Worm (Caenorhabditis elegans) whole organism, late embryonic: ENCODE measurements around the gene skr-12.
"Not testable (repeated sequence)": the region's sequence is repeated elsewhere in the genome, so short reads cannot be mapped to it uniquely, and the experiment has no call there.

ENCODE experiments used
- C08G9.2 ChIP-seq: sonication (generic microtip); optimal IDR thresholded peaks from 2 replicates; lab custom pipeline; 2016; ENCODE audit warnings: mild to moderate bottlenecking, missing genetic modification characterization, moderate library complexity, missing compliant biosample characterization
- C38D4.7 ChIP-seq: fragments of 200-800 bp; sonication (Bioruptor generic); optimal IDR thresholded peaks from 2 replicates; lab custom pipeline; 2018; ENCODE audit warnings: mild to moderate bottlenecking, missing genetic modification characterization, moderate library complexity, missing compliant biosample characterization
- K02D7.2 ChIP-seq: sonication (generic microtip); optimal IDR thresholded peaks from 2 replicates; lab custom pipeline; 2017; ENCODE audit warnings: mild to moderate bottlenecking, missing genetic modification characterization, missing compliant biosample characterization
- T23F11.4 ChIP-seq: fragments of 200-800 bp; sonication (Bioruptor generic); optimal IDR thresholded peaks from 2 replicates; lab custom pipeline; 2018; ENCODE audit warnings: mild to moderate bottlenecking, missing genetic modification characterization, missing compliant biosample characterization
- ahr-1 ChIP-seq: sonication (generic microtip); optimal IDR thresholded peaks from 2 replicates; lab custom pipeline; 2016; ENCODE audit warnings: missing genetic modification characterization, missing compliant biosample characterization
- ceh-14 ChIP-seq: sonication (generic microtip); optimal IDR thresholded peaks from 2 replicates; lab custom pipeline; 2016; ENCODE audit warnings: missing genotype, missing genetic modification characterization, missing compliant biosample characterization
- ceh-18 ChIP-seq: sonication (generic microtip); optimal IDR thresholded peaks from 2 replicates; lab custom pipeline; 2016; ENCODE audit warnings: missing genetic modification characterization, missing compliant biosample characterization
- ceh-22 ChIP-seq: sonication (generic microtip); optimal IDR thresholded peaks from 2 replicates; lab custom pipeline; 2017; ENCODE audit warnings: missing biosample characterization, missing genetic modification characterization
- ceh-31 ChIP-seq: sonication (generic microtip); optimal IDR thresholded peaks from 2 replicates; lab custom pipeline; 2016; ENCODE audit warnings: missing genetic modification characterization, missing compliant biosample characterization
- ceh-34 ChIP-seq: sonication (generic microtip); optimal IDR thresholded peaks from 2 replicates; lab custom pipeline; 2016; ENCODE audit warnings: mild to moderate bottlenecking, missing genetic modification characterization, missing compliant biosample characterization
- ceh-45 ChIP-seq: fragments of 200-800 bp; sonication (Bioruptor generic); IDR thresholded peaks from 2 replicates; pipeline ENCODE4 v1.3.6; 2022; ENCODE audit warnings: missing genetic modification reagents, missing genetic modification characterization, missing compliant biosample characterization
- ceh-48 ChIP-seq: sonication (generic microtip); optimal IDR thresholded peaks from 2 replicates; lab custom pipeline; 2016; ENCODE audit warnings: missing genetic modification characterization, inconsistent platforms, missing compliant biosample characterization
- ceh-6 ChIP-seq: fragments of 200-800 bp; sonication (Bioruptor generic); optimal IDR thresholded peaks from 2 replicates; lab custom pipeline; 2018; ENCODE audit warnings: mild to moderate bottlenecking, missing genetic modification characterization, missing compliant biosample characterization
- ceh-9 ChIP-seq: sonication (generic microtip); optimal IDR thresholded peaks from 2 replicates; lab custom pipeline; 2016; ENCODE audit warnings: mild to moderate bottlenecking, missing genetic modification characterization, inconsistent platforms, missing compliant biosample characterization
- che-1 ChIP-seq: sonication (generic microtip); optimal IDR thresholded peaks from 2 replicates; lab custom pipeline; 2016; ENCODE audit warnings: mild to moderate bottlenecking, missing genetic modification characterization, missing compliant biosample characterization
- dve-1 ChIP-seq: sonication (generic microtip); optimal IDR thresholded peaks from 2 replicates; lab custom pipeline; 2017; ENCODE audit warnings: antibody characterized with exemption, mild to moderate bottlenecking, missing genetic modification characterization, missing compliant biosample characterization
- ets-4 ChIP-seq: sonication (generic microtip); optimal IDR thresholded peaks from 2 replicates; lab custom pipeline; 2016; ENCODE audit warnings: missing genetic modification characterization, missing compliant biosample characterization
- eyg-1 ChIP-seq: sonication (generic microtip); optimal IDR thresholded peaks from 2 replicates; lab custom pipeline; 2016; ENCODE audit warnings: missing genotype, missing genetic modification characterization, missing compliant biosample characterization
- fax-1 ChIP-seq: sonication (generic microtip); optimal IDR thresholded peaks from 2 replicates; lab custom pipeline; 2016; ENCODE audit warnings: missing genotype, missing genetic modification characterization, missing compliant biosample characterization
- fkh-6 ChIP-seq: sonication (generic microtip); optimal IDR thresholded peaks from 2 replicates; lab custom pipeline; 2016; ENCODE audit warnings: missing genetic modification characterization, missing compliant biosample characterization
- hlh-13 ChIP-seq: fragments of 200-800 bp; sonication (Bioruptor generic); optimal IDR thresholded peaks from 2 replicates; lab custom pipeline; 2018; ENCODE audit warnings: mild to moderate bottlenecking, missing genetic modification characterization, missing compliant biosample characterization
- hlh-15 ChIP-seq: sonication (generic microtip); optimal IDR thresholded peaks from 2 replicates; lab custom pipeline; 2016; ENCODE audit warnings: missing genetic modification characterization, missing compliant biosample characterization
- hlh-30 ChIP-seq: sonication (generic microtip); optimal IDR thresholded peaks from 2 replicates; lab custom pipeline; 2017; ENCODE audit warnings: antibody characterized with exemption, missing genetic modification characterization, missing compliant biosample characterization; ENCODE audit not compliant: insufficient read depth
- hlh-6 ChIP-seq: sonication (generic microtip); optimal IDR thresholded peaks from 2 replicates; lab custom pipeline; 2016; ENCODE audit warnings: missing genotype, missing genetic modification characterization, missing compliant biosample characterization
- mec-3 ChIP-seq: sonication (generic microtip); optimal IDR thresholded peaks from 2 replicates; lab custom pipeline; 2016; ENCODE audit warnings: borderline replicate concordance, missing genetic modification characterization, missing compliant biosample characterization
- nfya-1 ChIP-seq: sonication (generic microtip); optimal IDR thresholded peaks from 2 replicates; lab custom pipeline; 2017; ENCODE audit warnings: missing genetic modification characterization, mild to moderate bottlenecking, missing compliant biosample characterization, antibody characterized with exemption, moderate library complexity
- nhr-11 ChIP-seq: fragments of 150-350 bp; optimal IDR thresholded peaks from 2 replicates; lab custom pipeline; 2014; ENCODE audit warnings: missing biosample characterization, missing genetic modification characterization
- nhr-232 ChIP-seq: sonication (generic microtip); optimal IDR thresholded peaks from 2 replicates; lab custom pipeline; 2016; ENCODE audit warnings: missing genetic modification characterization, missing compliant biosample characterization
- odd-2 ChIP-seq: sonication (generic microtip); optimal IDR thresholded peaks from 2 replicates; lab custom pipeline; 2017; ENCODE audit warnings: antibody characterized with exemption, mild to moderate bottlenecking, missing genetic modification characterization, missing compliant biosample characterization
- pat-9 ChIP-seq: fragments of 200-800 bp; sonication (Bioruptor generic); optimal IDR thresholded peaks from 2 replicates; lab custom pipeline; 2018; ENCODE audit warnings: mild to moderate bottlenecking, missing genetic modification characterization, moderate library complexity, missing compliant biosample characterization
- pax-1 ChIP-seq: fragments of 150-350 bp; optimal IDR thresholded peaks from 2 replicates; lab custom pipeline; 2014; ENCODE audit warnings: missing biosample characterization, missing genetic modification characterization
- pha-2 ChIP-seq: sonication (generic microtip); optimal IDR thresholded peaks from 2 replicates; lab custom pipeline; 2017; ENCODE audit warnings: mild to moderate bottlenecking, missing genetic modification characterization, missing compliant biosample characterization
- pha-4 ChIP-seq: fragments of 150-350 bp; optimal IDR thresholded peaks from 2 replicates; lab custom pipeline; 2018; ENCODE audit warnings: missing biosample characterization, missing genetic modification reagents, missing genetic modification characterization
- rnt-1 ChIP-seq: sonication (generic microtip); optimal IDR thresholded peaks from 2 replicates; lab custom pipeline; 2016; ENCODE audit warnings: missing genetic modification characterization, missing compliant biosample characterization
- sox-4 ChIP-seq: sonication (generic microtip); optimal IDR thresholded peaks from 2 replicates; lab custom pipeline; 2017; ENCODE audit warnings: mild to moderate bottlenecking, missing genetic modification characterization, inconsistent platforms, missing compliant biosample characterization
- ttx-3 ChIP-seq: sonication (generic microtip); optimal IDR thresholded peaks from 2 replicates; lab custom pipeline; 2016; ENCODE audit warnings: missing genetic modification reagents, missing genetic modification characterization, missing compliant biosample characterization
- unc-42 ChIP-seq: sonication (generic microtip); optimal IDR thresholded peaks from 2 replicates; lab custom pipeline; 2016; ENCODE audit warnings: missing genotype, missing genetic modification characterization, missing compliant biosample characterization
- unc-55 ChIP-seq: sonication (generic microtip); optimal IDR thresholded peaks from 2 replicates; lab custom pipeline; 2017; ENCODE audit warnings: missing biosample characterization, missing genetic modification reagents, missing genetic modification characterization
- zip-5 ChIP-seq: sonication (generic microtip); optimal IDR thresholded peaks from 2 replicates; lab custom pipeline; 2016; ENCODE audit warnings: missing genetic modification characterization, missing compliant biosample characterization
- ztf-16 ChIP-seq: sonication (generic microtip); optimal IDR thresholded peaks from 2 replicates; lab custom pipeline; 2017; ENCODE audit warnings: missing genetic modification characterization, missing compliant biosample characterization

skr-12 gene

ce11 chrIV:17150871-17151270 lies 16.2 kb upstream of the skr-12 start, which contains the start of gene Y116A8C.40:
Gene Y116A8C.40 (minus strand): TSS chrIV:17150971.
- TF ChIP-seq hlh-30 (no peak), rnt-1 (no peak), ets-4 (tag; lab: Kevin White, UChicago) (no peak), ceh-14 (tag; lab: Kevin White, UChicago) (no peak), ceh-31 (tag; lab: Kevin White, UChicago) (no peak), mec-3 (tag; lab: Kevin White, UChicago) (no peak), ceh-6 (GFP tag; lab: Kevin White, UChicago) (no peak), nhr-232 (tag; lab: Kevin White, UChicago) (no peak), pat-9 (tag; lab: Kevin White, UChicago) (no peak), ceh-45 (GFP tag; lab: Robert Waterston, UW) (no peak), pha-2 (tag; lab: Kevin White, UChicago) (no peak), fkh-6 (no peak)
- TF ChIP-seq, all 69 proteins: peak for 0

DNA sequence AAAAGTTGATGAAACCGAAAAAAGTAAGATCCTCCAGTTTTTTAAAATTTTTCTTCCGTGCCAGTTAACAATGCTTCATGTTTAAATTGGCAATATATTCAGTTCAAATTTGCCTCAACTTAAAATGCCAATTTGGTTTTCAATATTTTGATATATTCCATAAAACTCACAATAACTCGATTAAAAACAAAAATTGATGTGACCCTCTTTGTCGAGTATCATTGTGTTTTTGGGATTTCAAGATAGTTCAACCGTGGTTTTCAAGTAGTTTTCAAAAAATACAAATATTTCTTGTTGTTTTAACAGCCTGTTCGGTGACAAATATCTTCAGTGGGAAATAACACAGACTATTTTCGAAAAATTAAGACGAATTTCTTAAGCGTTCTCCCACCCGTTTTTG lies 14.1 kb upstream of the skr-12 start:
- TF ChIP-seq pax-1 (no peak), pha-4 (tag; lab: Kevin White, UChicago) (no peak), ceh-48 (tag; lab: Kevin White, UChicago) (no peak), ttx-3 (tag; lab: Kevin White, UChicago) (no peak), hlh-6 (tag; lab: Kevin White, UChicago) (no peak), zip-5 (tag; lab: Kevin White, UChicago) (no peak), che-1 (no peak), nhr-11 (tag; lab: Kevin White, UChicago) (no peak), hlh-15 (tag; lab: Kevin White, UChicago) (no peak), ztf-16 (tag; lab: Kevin White, UChicago) (no peak), rnt-1 (no peak), K02D7.2 (tag; lab: Kevin White, UChicago) (no peak), C38D4.7 (GFP tag; lab: Kevin White, UChicago) (no peak), ceh-18 (tag; lab: Kevin White, UChicago) (no peak), T23F11.4 (GFP tag; lab: Kevin White, UChicago) (no peak), fax-1 (tag; lab: Kevin White, UChicago) (no peak), nfya-1 (tag; lab: Kevin White, UChicago) (no peak), ahr-1 (no peak), ceh-9 (tag; lab: Kevin White, UChicago) (no peak)

DNA sequence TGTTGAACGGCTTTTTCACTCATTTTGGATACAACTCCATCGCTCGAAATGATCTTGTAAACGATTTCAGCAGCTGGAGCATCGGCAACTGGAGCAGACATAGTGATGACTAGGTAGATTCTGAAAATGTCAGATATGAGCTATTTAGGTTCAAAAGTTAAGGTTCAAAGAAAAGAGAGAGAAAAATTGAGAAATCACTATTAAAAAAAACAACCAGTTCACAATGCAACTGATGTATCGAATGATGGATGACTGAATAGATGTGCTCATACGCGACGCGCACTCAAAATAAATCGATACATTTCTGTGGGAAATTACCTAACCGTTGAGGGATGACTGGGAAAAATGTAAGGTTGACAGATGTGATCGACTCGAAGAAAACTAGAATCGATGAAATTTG lies 4.6 kb upstream of the skr-12 start, which contains the start of gene skr-13:
skr-13 (minus strand) TSS at position 101 of the 400 bp plus-strand sequence.
- no peak for TF ChIP-seq ceh-22 (tag; lab: Kevin White, UChicago)
- TF ChIP-seq ceh-14 (tag; lab: Kevin White, UChicago), result no peak
- TF ChIP-seq unc-55, result no peak
- TF ChIP-seq ceh-34, result no peak
- no peak for TF ChIP-seq odd-2
- TF ChIP-seq ahr-1, result no peak
- TF ChIP-seq eyg-1, result no peak
- no peak for TF ChIP-seq sox-4 (tag; lab: Kevin White, UChicago)
- TF ChIP-seq ceh-18 (tag; lab: Kevin White, UChicago), result no peak
- TF ChIP-seq dve-1, result no peak
- no peak for TF ChIP-seq nhr-232 (tag; lab: Kevin White, UChicago)
- no peak for TF ChIP-seq C08G9.2 (tag; lab: Kevin White, UChicago)

ce11 chrIV:17163273-17163672 lies 3.8 kb upstream of the skr-12 start, which contains the start of gene skr-9:
Gene skr-9 (plus strand): TSS chrIV:17163573.
- TF ChIP-seq unc-42 (tag; lab: Kevin White, UChicago); odd-2; hlh-13 (GFP tag; lab: Kevin White, UChicago): not testable (repeated sequence)
